Worm (Caenorhabditis elegans): ENCODE data around the gene H29C22.1.

H29C22.1 gene

DNA sequence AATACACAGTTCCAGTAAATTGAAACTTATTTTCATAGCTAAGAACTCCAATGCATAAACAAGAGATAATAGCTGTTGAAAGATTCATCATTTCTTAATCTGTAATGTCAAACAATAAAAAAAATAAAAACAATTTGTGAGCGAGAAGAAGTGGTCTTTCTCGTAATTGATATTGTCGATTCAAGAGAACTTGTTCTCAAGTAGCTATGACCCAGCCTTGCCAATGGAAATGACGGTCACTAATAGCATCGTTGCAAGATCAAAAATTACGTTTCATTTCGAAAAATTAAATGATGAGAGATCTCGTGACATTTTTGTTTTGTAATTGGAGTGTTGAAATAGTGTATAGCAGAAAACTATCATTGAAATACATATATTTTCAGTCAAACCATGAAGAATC, 13.3 kb downstream of the H29C22.1 start, which contains the start of gene B0416.7:
Gene B0416.7, minus strand, starts transcription at position 101 of the 400 bp plus-strand sequence.
- TF ChIP-seq W03F9.2 (tag; optimal IDR thresholded peaks at IDR 0.05), result no peak
- no peak for TF ChIP-seq dao-5 (tag; optimal IDR thresholded peaks at IDR 0.05)
- TF ChIP-seq him-1 (tag; optimal IDR thresholded peaks at IDR 0.05), result no peak

DNA sequence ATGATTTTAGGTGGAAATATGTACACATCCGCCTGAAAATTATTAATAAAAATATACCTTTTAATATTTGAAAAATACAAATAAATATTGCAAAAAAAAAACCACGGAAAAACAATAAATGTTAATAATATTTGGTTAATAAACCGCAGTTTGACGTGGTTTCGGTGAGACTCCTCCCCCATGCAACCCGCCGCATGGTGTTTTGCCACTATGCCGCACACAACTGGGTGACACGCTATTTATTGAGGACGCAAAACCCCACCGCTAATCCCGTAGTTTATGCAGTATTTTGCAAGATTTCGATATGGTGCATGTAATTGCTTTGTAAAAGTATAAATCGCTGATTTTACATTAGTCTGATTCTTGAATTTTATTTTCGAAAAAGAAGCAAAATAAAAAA, 14.5 kb downstream of the H29C22.1 start, which contains the start of gene gly-13:
Gene gly-13, minus strand, starts transcription at position 32 of the 400 bp plus-strand sequence.
- TF ChIP-seq him-1 (tag; optimal IDR thresholded peaks at IDR 0.05), result no peak
- no peak for TF ChIP-seq dao-5 (tag; optimal IDR thresholded peaks at IDR 0.05)
- TF ChIP-seq W03F9.2 (tag; optimal IDR thresholded peaks at IDR 0.05), result no peak

DNA sequence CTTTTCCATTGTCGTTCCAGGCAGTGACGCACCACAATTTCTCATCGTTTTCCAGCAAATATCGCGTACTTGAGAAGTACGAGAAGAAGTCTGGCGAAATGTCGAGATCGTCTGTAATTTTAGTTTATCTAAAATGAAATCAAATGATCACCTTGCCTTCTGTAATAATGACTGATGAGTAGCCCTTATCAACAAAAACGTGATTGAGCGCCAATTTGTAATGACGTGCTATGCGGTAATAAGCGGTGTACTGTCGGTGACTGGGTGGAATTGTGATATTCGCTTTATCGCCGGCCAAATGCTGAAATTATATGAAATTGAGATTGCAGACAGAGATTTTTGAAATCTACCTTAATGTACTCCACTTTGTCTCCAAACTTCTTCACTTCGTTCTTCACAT, 15.7 kb downstream of the H29C22.1 start:
- TF ChIP-seq W03F9.2 (tag; optimal IDR thresholded peaks at IDR 0.05) (no peak), dao-5 (tag; optimal IDR thresholded peaks at IDR 0.05) (no peak), him-1 (tag; optimal IDR thresholded peaks at IDR 0.05) (no peak)

DNA sequence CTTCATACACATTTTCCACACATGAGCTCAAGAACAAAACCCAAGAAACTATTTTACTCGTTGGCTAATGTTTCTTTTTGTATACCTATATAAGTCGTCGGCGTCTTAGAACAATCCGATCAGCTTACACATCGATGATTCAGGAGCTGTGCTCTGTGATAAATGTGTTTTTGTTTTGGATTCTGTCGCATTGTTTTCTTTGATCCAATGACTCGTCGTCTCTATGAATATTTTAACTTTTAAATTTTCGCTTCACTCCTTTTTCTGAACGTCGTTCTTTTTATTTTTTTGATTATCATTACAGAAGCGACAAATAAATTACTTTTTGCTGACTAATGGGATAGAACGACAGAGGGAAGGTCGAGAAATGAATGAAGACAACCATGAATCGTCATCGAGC, 19.8 kb downstream of the H29C22.1 start, which contains the start of gene B0416.3:
Gene B0416.3, plus strand, starts transcription at position 301 of the 400 bp plus-strand sequence.
- TF ChIP-seq him-1 (tag; optimal IDR thresholded peaks at IDR 0.05) (no peak), dao-5 (tag; optimal IDR thresholded peaks at IDR 0.05) (no peak), W03F9.2 (tag; optimal IDR thresholded peaks at IDR 0.05) (no peak)

DNA sequence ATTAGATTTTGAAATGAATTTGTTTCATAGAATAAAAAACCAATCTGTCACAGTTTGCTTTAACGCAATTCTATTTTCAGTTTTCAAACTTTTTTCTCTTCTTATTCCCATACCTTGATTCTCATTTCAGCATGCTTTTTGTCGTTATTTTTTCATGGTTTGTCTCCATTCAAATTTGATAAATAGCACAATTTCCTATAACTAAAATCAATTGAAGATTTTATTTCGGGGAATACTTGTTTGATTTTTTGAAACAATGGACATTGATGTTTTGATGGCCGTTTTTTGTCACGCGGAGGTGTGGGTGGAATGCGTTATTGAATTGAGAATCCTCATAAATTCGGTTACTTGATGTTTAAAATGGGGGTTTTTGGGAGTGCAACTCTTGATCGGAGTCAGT, 28.1 kb downstream of the H29C22.1 start, which contains the start of gene B0416.11:
Gene B0416.11, minus strand, starts transcription at position 101 of the 400 bp plus-strand sequence.
- TF ChIP-seq dao-5 (tag; optimal IDR thresholded peaks at IDR 0.05) (no peak), him-1 (tag; optimal IDR thresholded peaks at IDR 0.05) (no peak), W03F9.2 (tag; optimal IDR thresholded peaks at IDR 0.05) (no peak)

DNA sequence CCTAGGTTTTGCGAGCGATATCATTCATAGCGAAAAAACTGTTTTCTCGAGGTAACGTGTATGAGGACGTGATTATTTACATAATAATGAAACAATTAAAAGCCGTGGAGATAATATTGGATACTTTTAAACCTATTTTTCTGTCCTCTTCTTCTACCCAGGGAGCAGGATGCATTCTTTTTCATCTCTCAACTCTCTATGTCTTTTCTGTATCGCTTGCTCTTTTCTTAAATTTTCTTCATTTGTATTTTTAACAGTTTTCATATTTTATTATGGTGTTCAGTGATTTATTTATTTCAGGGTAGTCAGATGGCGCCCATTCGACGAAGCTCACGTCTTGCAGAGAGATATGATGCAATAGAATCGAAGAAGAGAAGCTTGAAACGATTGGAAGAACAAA, 32.5 kb downstream of the H29C22.1 start, which contains the start of gene B0416.4:
Gene B0416.4, plus strand, starts transcription at position 301 of the 400 bp plus-strand sequence.
- no peak for TF ChIP-seq him-1 (tag; optimal IDR thresholded peaks at IDR 0.05)
- TF ChIP-seq W03F9.2 (tag; optimal IDR thresholded peaks at IDR 0.05), result no peak
- TF ChIP-seq dao-5 (tag; optimal IDR thresholded peaks at IDR 0.05), result no peak

DNA sequence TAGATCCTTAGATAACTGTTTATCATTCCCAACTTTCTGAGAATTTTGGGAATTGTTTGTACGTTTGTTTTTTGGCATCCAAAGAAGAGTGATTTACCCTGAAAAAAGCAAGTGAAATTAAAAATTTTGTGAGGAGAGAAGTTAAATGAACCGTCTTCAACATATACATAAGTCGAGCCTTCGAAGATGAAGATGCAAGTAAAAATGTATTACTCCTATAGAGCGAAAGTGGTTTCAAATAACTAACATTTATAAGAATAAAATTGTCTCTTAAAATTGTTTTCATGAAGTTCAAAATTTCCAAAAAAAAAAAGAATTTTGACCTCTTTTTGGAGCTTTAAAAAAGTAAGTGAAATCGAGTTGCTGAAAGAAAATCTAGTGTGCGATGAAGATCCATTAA, 36.6 kb downstream of the H29C22.1 start, which contains the start of gene B0416.10:
Gene B0416.10, minus strand, starts transcription at position 101 of the 400 bp plus-strand sequence.
- no peak for TF ChIP-seq W03F9.2 (tag; optimal IDR thresholded peaks at IDR 0.05)
- no peak for TF ChIP-seq him-1 (tag; optimal IDR thresholded peaks at IDR 0.05)
- no peak for TF ChIP-seq dao-5 (tag; optimal IDR thresholded peaks at IDR 0.05)

DNA sequence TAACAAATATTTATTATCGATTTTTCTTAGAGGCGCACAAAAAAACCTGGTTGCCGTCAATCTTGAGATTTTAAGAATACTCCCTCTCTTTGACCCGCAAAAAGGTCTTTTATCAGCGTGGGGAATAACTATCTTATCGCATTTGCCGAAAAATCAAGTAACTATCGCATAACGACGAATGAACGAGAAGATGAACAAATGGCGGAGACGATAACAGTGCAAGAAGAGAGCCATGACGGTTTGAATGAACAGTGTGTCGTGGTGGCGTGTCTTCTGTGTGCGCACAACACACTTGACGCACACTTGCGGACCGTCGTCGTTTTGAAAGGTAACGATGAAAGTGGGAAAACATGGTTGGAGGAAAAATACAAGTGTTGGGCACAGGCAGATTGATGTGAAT, 39.2 kb downstream of the H29C22.1 start:
- TF ChIP-seq W03F9.2 (tag; optimal IDR thresholded peaks at IDR 0.05) (no peak), dao-5 (tag; optimal IDR thresholded peaks at IDR 0.05) (no peak), him-1 (tag; optimal IDR thresholded peaks at IDR 0.05) (no peak)

DNA sequence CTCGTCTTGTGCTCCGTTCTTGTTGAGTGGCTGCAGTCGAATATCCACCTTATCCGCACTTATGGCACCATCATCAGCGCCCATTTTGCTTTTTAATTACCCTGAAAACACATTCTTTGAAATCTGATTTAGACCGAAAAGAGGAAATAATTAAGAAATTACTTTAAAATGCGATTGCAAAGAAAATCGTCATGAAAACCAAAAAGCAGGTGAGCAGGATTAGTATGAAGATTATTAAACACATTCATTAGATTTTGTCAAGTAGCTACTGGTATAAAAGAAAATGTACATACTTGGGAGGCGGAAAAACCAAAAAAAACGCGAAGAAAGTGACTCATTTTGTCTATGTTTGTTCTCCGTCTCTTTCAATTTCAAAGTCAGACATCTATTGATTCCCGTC, 40.4 kb downstream of the H29C22.1 start, which contains the start of gene B0416.5:
Gene B0416.5, minus strand, starts transcription at position 101 of the 400 bp plus-strand sequence.
- TF ChIP-seq W03F9.2 (tag; optimal IDR thresholded peaks at IDR 0.05) (no peak), dao-5 (tag; optimal IDR thresholded peaks at IDR 0.05) (no peak), him-1 (tag; optimal IDR thresholded peaks at IDR 0.05) (no peak)

DNA sequence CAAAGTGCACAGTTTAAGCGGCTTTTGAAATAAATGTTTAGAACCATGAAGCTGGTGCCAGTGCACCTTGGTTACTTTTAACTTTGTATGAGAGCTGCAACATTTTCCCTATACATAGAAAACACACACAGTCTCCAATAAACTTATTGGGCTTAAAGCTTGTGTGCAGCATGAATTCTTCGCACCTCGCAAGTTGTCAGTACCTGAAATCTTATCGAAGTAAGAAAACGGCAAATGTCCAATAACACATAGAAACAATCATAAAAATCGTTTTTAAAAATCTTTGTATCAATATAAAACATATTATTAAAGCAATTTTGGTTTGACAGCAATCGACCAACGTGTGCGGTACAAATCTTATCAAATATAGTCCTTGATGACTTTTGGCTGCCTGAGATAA, 42.8 kb downstream of the H29C22.1 start:
- TF ChIP-seq dao-5 (tag; optimal IDR thresholded peaks at IDR 0.05), result no peak
- TF ChIP-seq W03F9.2 (tag; optimal IDR thresholded peaks at IDR 0.05), result no peak
- TF ChIP-seq him-1 (tag; optimal IDR thresholded peaks at IDR 0.05), result no peak

DNA sequence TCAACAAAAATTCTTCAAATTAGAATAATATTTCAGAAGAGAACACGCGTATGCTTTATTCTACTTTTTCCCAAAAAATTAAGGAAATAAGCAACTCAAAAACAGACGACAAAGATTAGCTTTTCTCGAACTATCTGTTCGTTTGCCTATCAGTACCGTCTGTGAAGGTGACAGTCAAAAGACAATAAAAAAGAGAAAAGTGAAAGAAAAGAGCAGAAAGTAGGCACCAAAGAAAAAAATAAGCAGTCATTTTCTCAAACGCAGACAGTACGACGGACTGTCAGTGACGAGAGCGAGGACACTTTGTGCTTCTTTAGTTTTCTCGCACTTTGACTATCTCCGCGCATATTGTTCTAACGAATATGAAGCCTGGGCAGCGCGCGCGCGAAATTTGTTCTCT, 44.6 kb downstream of the H29C22.1 start:
- TF ChIP-seq dao-5 (tag; optimal IDR thresholded peaks at IDR 0.05) (no peak), W03F9.2 (tag; optimal IDR thresholded peaks at IDR 0.05) (no peak), him-1 (tag; optimal IDR thresholded peaks at IDR 0.05) (no peak)

DNA sequence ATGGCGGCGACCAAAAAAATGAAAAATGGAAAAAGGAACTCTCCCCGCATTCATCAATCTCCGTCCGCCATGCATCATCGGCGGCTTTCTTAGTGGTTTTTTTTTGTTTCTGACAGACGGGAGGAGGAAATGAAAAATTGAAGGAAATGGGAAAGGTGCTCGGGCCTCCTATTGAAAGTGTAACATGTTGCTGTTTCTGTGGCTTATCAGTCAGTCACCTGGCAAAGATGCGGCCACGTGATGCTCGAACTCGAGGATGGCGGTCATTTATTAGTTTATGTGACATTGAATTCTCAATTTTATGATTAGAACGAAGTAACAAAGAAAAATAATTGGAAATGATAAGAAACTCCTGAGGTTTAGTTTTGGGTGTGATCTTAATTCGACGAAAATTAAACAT, 46.5 kb downstream of the H29C22.1 start:
- TF ChIP-seq him-1 (tag; optimal IDR thresholded peaks at IDR 0.05), result no peak

DNA sequence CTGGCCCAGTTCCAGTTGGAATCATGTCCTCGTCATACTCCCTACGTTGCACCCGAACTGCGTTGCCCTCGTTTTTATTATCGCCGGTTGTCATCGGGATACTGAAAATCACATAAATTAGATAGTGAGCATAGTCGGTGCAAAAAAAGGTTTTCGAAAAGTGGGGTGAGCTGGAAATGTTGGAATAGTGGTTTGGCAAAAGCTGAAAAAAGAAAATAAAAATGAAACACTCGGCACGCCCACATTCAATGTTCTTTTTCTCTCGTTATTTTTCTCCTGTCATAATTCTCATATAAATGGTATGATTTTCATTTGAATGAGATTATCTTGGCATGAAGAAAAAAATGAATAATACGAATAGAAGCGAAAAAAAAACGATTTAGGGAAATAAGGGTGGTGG, 46.9 kb downstream of the H29C22.1 start, which contains the start of gene F18G5.6:
Gene F18G5.6, minus strand, starts transcription at position 101 of the 400 bp plus-strand sequence.
- TF ChIP-seq W03F9.2 (tag; optimal IDR thresholded peaks at IDR 0.05) (no peak), him-1 (tag; optimal IDR thresholded peaks at IDR 0.05) (no peak), dao-5 (tag; optimal IDR thresholded peaks at IDR 0.05) (no peak)

DNA sequence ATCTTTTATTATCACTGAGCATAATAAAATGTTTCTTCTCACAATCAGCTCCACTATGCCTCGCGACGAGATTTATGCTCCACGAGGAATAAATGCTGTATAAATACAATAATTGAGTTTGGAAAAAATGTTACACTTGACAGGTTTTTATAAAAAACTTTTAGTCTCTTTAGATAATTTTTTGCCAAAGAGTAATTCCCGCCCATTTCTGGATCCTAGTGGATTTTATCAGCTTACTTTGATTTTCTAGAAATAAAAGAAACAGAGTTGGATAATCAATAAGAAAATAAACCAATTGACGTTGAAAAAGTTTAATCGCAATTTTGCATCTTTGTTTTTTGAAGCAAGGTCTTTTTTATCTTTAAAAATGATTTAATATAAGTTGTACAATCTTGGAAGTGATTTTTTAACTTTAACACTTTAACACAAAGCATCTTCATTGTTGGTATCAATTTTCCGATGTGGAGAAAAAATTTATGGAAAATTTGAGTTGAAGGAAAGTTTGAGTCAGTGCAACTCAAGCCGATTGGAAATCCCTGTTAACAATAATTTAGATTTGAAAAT, 49.4 kb downstream of the H29C22.1 start:
- TF ChIP-seq him-1 (tag; optimal IDR thresholded peaks at IDR 0.05) (no peak), dao-5 (tag; optimal IDR thresholded peaks at IDR 0.05) (no peak), W03F9.2 (tag; optimal IDR thresholded peaks at IDR 0.05) (no peak)

Measured in whole organism, L4/young adult.